Worm (Caenorhabditis elegans) whole organism, L4 larva: Measurements from ENCODE around the gene C17G10.1.

Source experiments
- F37D6.2 ChIP-seq: sonication (generic microtip); optimal IDR thresholded peaks from 2 replicates; lab custom pipeline; 2016; ENCODE audit warnings: mild to moderate bottlenecking, missing genetic modification characterization, missing compliant biosample characterization
- F44E2.7 ChIP-seq: fragments of 200-800 bp; sonication (Bioruptor generic); IDR thresholded peaks from 2 replicates; pipeline ENCODE4 v2.1.2; 2022; ENCODE audit warnings: missing genetic modification characterization, missing compliant biosample characterization
- T26A8.4 ChIP-seq: fragments of 200-800 bp; sonication (Bioruptor generic); IDR thresholded peaks from 2 replicates; pipeline ENCODE4 v1.3.6; 2022; ENCODE audit warnings: missing genetic modification characterization, missing compliant biosample characterization
- Y5F2A.4 ChIP-seq: fragments of 200-800 bp; sonication (Bioruptor generic); optimal IDR thresholded peaks from 2 replicates; lab custom pipeline; 2018; ENCODE audit warnings: mild to moderate bottlenecking, missing genetic modification characterization, missing compliant biosample characterization
- Y75B8A.6 ChIP-seq: fragments of 200-800 bp; sonication (Bioruptor generic); IDR thresholded peaks from 2 replicates; pipeline ENCODE4 v1.3.6; 2022; ENCODE audit warnings: missing genetic modification reagents, missing genetic modification characterization, missing compliant biosample characterization
- ZK546.5 ChIP-seq, 2 experiments: sonication (generic microtip); optimal IDR thresholded peaks; 2 replicates each; lab custom pipeline; 2017; ENCODE audit warnings: missing biosample characterization in 2 of 2, missing genetic modification characterization in 2 of 2
- aly-2 ChIP-seq: sonication (generic microtip); optimal IDR thresholded peaks from 2 replicates; lab custom pipeline; 2018; ENCODE audit warnings: missing biosample characterization, missing genetic modification characterization
- attf-4 ChIP-seq: sonication (generic microtip); optimal IDR thresholded peaks from 3 replicates; lab custom pipeline; 2017; ENCODE audit warnings: missing biosample characterization, missing genetic modification characterization
- ceh-20 ChIP-seq: fragments of 200-800 bp; sonication (Bioruptor generic); IDR thresholded peaks from 2 replicates; pipeline ENCODE4 v1.3.6; 2022; ENCODE audit warnings: missing genetic modification reagents, missing genetic modification characterization, missing compliant biosample characterization
- ceh-44 ChIP-seq: fragments of 200-800 bp; sonication (Bioruptor generic); IDR thresholded peaks from 2 replicates; pipeline ENCODE4 v1.3.6; 2022; ENCODE audit warnings: missing genetic modification reagents, missing genetic modification characterization, missing compliant biosample characterization
- ces-1 ChIP-seq: fragments of 150-350 bp; sonication (generic microtip); optimal IDR thresholded peaks from 4 replicates; lab custom pipeline; 2014; ENCODE audit warnings: missing biosample characterization, missing genetic modification reagents, missing genetic modification characterization
- daf-12 ChIP-seq: fragments of 150-350 bp; optimal IDR thresholded peaks from 2 replicates; lab custom pipeline; 2014; ENCODE audit warnings: missing biosample characterization, missing genetic modification reagents, missing genetic modification characterization
- daf-16 ChIP-seq, 3 experiments: sonication (generic microtip); optimal IDR thresholded peaks; 2 replicates each; lab custom pipeline; 2016 to 2017; ENCODE audit warnings: missing genetic modification characterization in 3 of 3, missing genetic modification reagents in 3 of 3, mild to moderate bottlenecking in 2 of 3, missing compliant biosample characterization in 2 of 3, missing biosample characterization in 1 of 3, moderate library complexity in 1 of 3
- daf-19 ChIP-seq: fragments of 200-800 bp; sonication (Bioruptor generic); conservative IDR thresholded peaks from 2 replicates; pipeline ENCODE4 v1.3.6; 2022; ENCODE audit warnings: missing genetic modification characterization, missing compliant biosample characterization
- dmd-6 ChIP-seq: fragments of 200-800 bp; sonication (Bioruptor generic); IDR thresholded peaks from 2 replicates; pipeline ENCODE4 v1.3.6; 2022; ENCODE audit warnings: missing genetic modification reagents, missing genetic modification characterization, missing compliant biosample characterization
- dmd-8 ChIP-seq: fragments of 200-800 bp; sonication (Bioruptor generic); IDR thresholded peaks from 2 replicates; pipeline ENCODE4 v1.3.6; 2022; ENCODE audit warnings: missing genetic modification characterization, missing compliant biosample characterization
- dmd-9 ChIP-seq: fragments of 200-800 bp; sonication (Bioruptor generic); IDR thresholded peaks from 2 replicates; pipeline ENCODE4 v1.3.6; 2022; ENCODE audit warnings: missing genetic modification reagents, missing genetic modification characterization, missing compliant biosample characterization
- duxl-1 ChIP-seq: sonication (generic microtip); optimal IDR thresholded peaks from 2 replicates; lab custom pipeline; 2016; ENCODE audit warnings: mild to moderate bottlenecking, missing genetic modification characterization, moderate library complexity, missing compliant biosample characterization; ENCODE audit not compliant: poor library complexity
- dve-1 ChIP-seq: sonication (generic microtip); optimal IDR thresholded peaks from 2 replicates; lab custom pipeline; 2017; ENCODE audit warnings: antibody characterized with exemption, mild to moderate bottlenecking, missing genetic modification characterization, missing compliant biosample characterization; ENCODE audit not compliant: insufficient read depth
- egl-27 ChIP-seq: sonication (generic microtip); optimal IDR thresholded peaks from 3 replicates; lab custom pipeline; 2017; ENCODE audit warnings: missing biosample characterization, missing genetic modification reagents, missing genetic modification characterization
- egl-43 ChIP-seq: fragments of 200-800 bp; sonication (Bioruptor generic); IDR thresholded peaks from 2 replicates; pipeline ENCODE4 v1.3.6; 2022; ENCODE audit warnings: missing genetic modification reagents, missing genetic modification characterization, missing compliant biosample characterization
- hlh-11 ChIP-seq: fragments of 200-800 bp; sonication (Bioruptor generic); optimal IDR thresholded peaks from 2 replicates; lab custom pipeline; 2018; ENCODE audit warnings: mild to moderate bottlenecking, missing genetic modification characterization, missing compliant biosample characterization
- hlh-30 ChIP-seq: sonication (generic microtip); optimal IDR thresholded peaks from 2 replicates; lab custom pipeline; 2017; ENCODE audit warnings: antibody characterized with exemption, mild to moderate bottlenecking, missing genetic modification characterization, missing compliant biosample characterization; ENCODE audit not compliant: insufficient read depth
- lin-13 ChIP-seq: fragments of 150-350 bp; optimal IDR thresholded peaks from 2 replicates; lab custom pipeline; 2014; ENCODE audit warnings: missing biosample characterization, missing genetic modification reagents, missing genetic modification characterization
- lir-3 ChIP-seq: sonication (generic microtip); optimal IDR thresholded peaks from 2 replicates; lab custom pipeline; 2016; ENCODE audit warnings: mild to moderate bottlenecking, missing genetic modification characterization, missing compliant biosample characterization
- lsy-2 ChIP-seq, 2 experiments: fragments of 150-350 bp in 1 of 2; sonication (generic microtip) in 1 of 2; optimal IDR thresholded peaks; 2 replicates each; lab custom pipeline; 2014 to 2017; ENCODE audit warnings: missing biosample characterization in 2 of 2, missing genetic modification characterization in 2 of 2
- madf-9 ChIP-seq: fragments of 200-800 bp; sonication (Bioruptor generic); conservative IDR thresholded peaks from 2 replicates; pipeline ENCODE4 v1.3.6; 2022; ENCODE audit warnings: missing genetic modification reagents, missing genetic modification characterization, missing compliant biosample characterization
- mxl-2 ChIP-seq: fragments of 200-800 bp; sonication (Bioruptor generic); conservative IDR thresholded peaks from 2 replicates; pipeline ENCODE4 v1.3.6; 2022; ENCODE audit warnings: missing genetic modification reagents, missing genetic modification characterization, missing compliant biosample characterization
- mxl-3 ChIP-seq: fragments of 200-800 bp; sonication (Bioruptor generic); optimal IDR thresholded peaks from 2 replicates; lab custom pipeline; 2018; ENCODE audit warnings: mild to moderate bottlenecking, missing genetic modification characterization, missing compliant biosample characterization
- nhr-102 ChIP-seq: sonication (generic microtip); optimal IDR thresholded peaks from 2 replicates; lab custom pipeline; 2016; ENCODE audit warnings: mild to moderate bottlenecking, missing genetic modification characterization, moderate library complexity, missing compliant biosample characterization
- nhr-111 ChIP-seq: fragments of 200-800 bp; sonication (Bioruptor generic); optimal IDR thresholded peaks from 2 replicates; lab custom pipeline; 2018; ENCODE audit warnings: mild to moderate bottlenecking, missing genetic modification characterization, missing compliant biosample characterization
- nhr-42 ChIP-seq: fragments of 200-800 bp; sonication (Bioruptor generic); IDR thresholded peaks from 2 replicates; pipeline ENCODE4 v1.3.6; 2022; ENCODE audit warnings: missing genetic modification characterization, missing compliant biosample characterization
- nhr-6 ChIP-seq: fragments of 150-350 bp; optimal IDR thresholded peaks from 2 replicates; lab custom pipeline; 2014; ENCODE audit warnings: missing biosample characterization, missing genetic modification characterization
- nhr-76 ChIP-seq: fragments of 150-350 bp; optimal IDR thresholded peaks from 2 replicates; lab custom pipeline; 2014; ENCODE audit warnings: missing biosample characterization, missing genetic modification characterization
- pha-4 ChIP-seq, 2 experiments: fragments of 150-350 bp in 1 of 2; fragments of 200-800 bp in 1 of 2; sonication (Bioruptor generic) in 1 of 2; IDR thresholded peaks in 1 of 2; optimal IDR thresholded peaks in 1 of 2; 2 replicates each; pipeline versions ENCODE4 v1.3.6 to Lab custom; 2014 to 2022; ENCODE audit warnings: missing genetic modification characterization in 2 of 2, missing genetic modification reagents in 2 of 2, missing biosample characterization in 1 of 2, missing compliant biosample characterization in 1 of 2
- php-3 ChIP-seq: fragments of 200-800 bp; sonication (Bioruptor generic); IDR thresholded peaks from 2 replicates; pipeline ENCODE4 v1.3.6; 2022; ENCODE audit warnings: missing genetic modification reagents, missing genetic modification characterization, missing compliant biosample characterization
- rbr-2 ChIP-seq: sonication (generic microtip); optimal IDR thresholded peaks from 2 replicates; lab custom pipeline; 2016; ENCODE audit warnings: missing genotype, missing genetic modification characterization, missing compliant biosample characterization
- set-16 ChIP-seq: fragments of 200-800 bp; sonication (Bioruptor generic); IDR thresholded peaks from 2 replicates; pipeline ENCODE4 v1.3.6; 2022; ENCODE audit warnings: missing genetic modification reagents, missing genetic modification characterization, missing compliant biosample characterization
- snpc-1.2 ChIP-seq: fragments of 200-800 bp; sonication (Bioruptor generic); IDR thresholded peaks from 2 replicates; pipeline ENCODE4 v1.3.6; 2022; ENCODE audit warnings: missing genetic modification reagents, missing genetic modification characterization, missing compliant biosample characterization
- spr-1 ChIP-seq: sonication (generic microtip); optimal IDR thresholded peaks from 2 replicates; lab custom pipeline; 2016; ENCODE audit warnings: mild to moderate bottlenecking, missing genetic modification characterization, missing compliant biosample characterization
- tra-1 ChIP-seq: fragments of 200-800 bp; sonication (Bioruptor generic); IDR thresholded peaks from 2 replicates; pipeline ENCODE4 v1.3.6; 2022; ENCODE audit warnings: missing genetic modification reagents, missing genetic modification characterization, missing compliant biosample characterization
- unc-39 ChIP-seq: sonication (generic microtip); optimal IDR thresholded peaks from 2 replicates; lab custom pipeline; 2017; ENCODE audit warnings: missing biosample characterization, missing genetic modification characterization
- unc-62 ChIP-seq, 3 experiments: fragments of 150-350 bp in 1 of 3; sonication (generic microtip); optimal IDR thresholded peaks in 2 of 3; peaks in 1 of 3; 1 replicate in 1 of 3; 2 replicates in 2 of 3; lab custom pipeline; 2014 to 2017; ENCODE audit warnings: missing biosample characterization in 3 of 3, missing genetic modification characterization in 3 of 3, missing genetic modification reagents in 3 of 3, missing genotype in 1 of 3
- vab-7 ChIP-seq: fragments of 200-800 bp; sonication (Bioruptor generic); IDR thresholded peaks from 2 replicates; pipeline ENCODE4 v1.3.6; 2022; ENCODE audit warnings: missing genetic modification reagents, missing genetic modification characterization, missing compliant biosample characterization
- zag-1 ChIP-seq: fragments of 150-350 bp; optimal IDR thresholded peaks from 2 replicates; lab custom pipeline; 2014; ENCODE audit warnings: missing biosample characterization, missing genetic modification characterization
- zip-11 ChIP-seq: fragments of 200-800 bp; sonication (Bioruptor generic); IDR thresholded peaks from 2 replicates; pipeline ENCODE4 v1.3.6; 2022; ENCODE audit warnings: missing genetic modification characterization, missing compliant biosample characterization
- zip-2 ChIP-seq: fragments of 150-350 bp; optimal IDR thresholded peaks from 2 replicates; lab custom pipeline; 2014; ENCODE audit warnings: missing biosample characterization, missing genetic modification characterization
- ztf-11 ChIP-seq: fragments of 150-350 bp; optimal IDR thresholded peaks from 2 replicates; lab custom pipeline; 2014; ENCODE audit warnings: missing biosample characterization, missing genetic modification characterization
- ztf-7 ChIP-seq: fragments of 150-350 bp; optimal IDR thresholded peaks from 2 replicates; lab custom pipeline; 2014; ENCODE audit warnings: missing biosample characterization, missing genetic modification characterization

C17G10.1 gene

ce11 chrII:5577060-5577459 is 19.3 kb upstream of the C17G10.1 start (continued):
- TF ChIP-seq Y5F2A.4 (GFP tag; lab: Kevin White, UChicago) (peak; percentile 34), dve-1 (peak; percentile 65), unc-39 (no peak), zip-2 (tag; lab: Kevin White, UChicago) (peak; percentile 23), nhr-111 (GFP tag; lab: Kevin White, UChicago) (no peak), zag-1 (tag; lab: Kevin White, UChicago) (no peak), nhr-42 (GFP tag; lab: Robert Waterston, UW) (0 out of 2 replicates have a peak, but pooled peaks have one; percentile 44), rbr-2 (tag; lab: Kevin White, UChicago) (peak; percentile 60), mxl-2 (GFP tag; lab: Robert Waterston, UW) (no peak), unc-62 (GFP tag; optimal IDR thresholded peaks at IDR 0.05 in 1 of 2; lab: Kevin White, UChicago) (peak in 1 of 2 experiments; percentile 81), unc-62 (tag; optimal IDR thresholded peaks at IDR 0.05; lab: Kevin White, UChicago) (no peak), nhr-6 (tag; lab: Kevin White, UChicago) (no peak), ces-1 (GFP tag; lab: Kevin White, UChicago) (no peak), nhr-102 (peak; percentile 56), spr-1 (tag; lab: Kevin White, UChicago) (peak; percentile 11), dmd-9 (GFP tag; lab: Robert Waterston, UW) (peak; percentile 56), ztf-11 (tag; lab: Kevin White, UChicago) (no peak), ceh-44 (GFP tag; lab: Robert Waterston, UW) (0 out of 2 replicates have a peak, but pooled peaks have one; percentile 26), ceh-20 (GFP tag; lab: Robert Waterston, UW) (peak; percentile 46; the same call in 1 of the 2 replicates), egl-43 (GFP tag; lab: Robert Waterston, UW) (peak; percentile 90), tra-1 (GFP tag; lab: Robert Waterston, UW) (peak; percentile 54; the same call in 1 of the 2 replicates), F44E2.7 (0 out of 2 replicates have a peak, but pooled peaks have one; percentile 64), dmd-8 (GFP tag; lab: Robert Waterston, UW) (0 out of 2 replicates have a peak, but pooled peaks have one; percentile 71), ZK546.5 (tag; optimal IDR thresholded peaks at IDR 0.05; lab: Kevin White, UChicago) (no peak), zip-11 (GFP tag; lab: Robert Waterston, UW) (no peak), set-16 (GFP tag; lab: Robert Waterston, UW) (no peak), Y75B8A.6 (GFP tag; lab: Robert Waterston, UW) (no peak), aly-2 (tag; lab: Kevin White, UChicago) (no peak), lir-3 (tag; lab: Kevin White, UChicago) (no peak), dmd-6 (GFP tag; lab: Robert Waterston, UW) (peak; percentile 59), daf-12 (tag; lab: Kevin White, UChicago) (no peak), lsy-2 (tag; optimal IDR thresholded peaks at IDR 0.05; lab: Kevin White, UChicago) (no peak), F37D6.2 (tag; lab: Kevin White, UChicago) (peak; percentile 17), daf-19 (GFP tag; lab: Robert Waterston, UW) (peak; percentile 84), pha-4 (GFP tag; IDR thresholded peaks at IDR 0.05; lab: Robert Waterston, UW) (peak; percentile 73), pha-4 (tag; optimal IDR thresholded peaks at IDR 0.05; lab: Kevin White, UChicago) (no peak), snpc-1.2 (GFP tag; lab: Robert Waterston, UW) (no peak), T26A8.4 (GFP tag; lab: Robert Waterston, UW) (peak; percentile 50; the same call in 1 of the 2 replicates), mxl-3 (GFP tag; lab: Kevin White, UChicago) (peak; percentile 32), hlh-30 (tag; lab: Kevin White, UChicago) (peak; percentile 52), hlh-11 (tag; lab: Kevin White, UChicago) (peak; percentile 46), attf-4 (no peak), vab-7 (GFP tag; lab: Robert Waterston, UW) (peak; percentile 67; the same call in 1 of the 2 replicates), daf-16 (GFP tag; optimal IDR thresholded peaks at IDR 0.05; lab: Kevin White, UChicago) (peak in 1 of 2 experiments; percentile 65), daf-16 (tag; optimal IDR thresholded peaks at IDR 0.05; lab: Kevin White, UChicago) (peak; percentile 59), duxl-1 (tag; lab: Kevin White, UChicago) (peak; percentile 41), php-3 (GFP tag; lab: Robert Waterston, UW) (peak; percentile 57; the same call in 1 of the 2 replicates), nhr-76 (tag; lab: Kevin White, UChicago) (no peak), ztf-7 (peak; percentile 25), egl-27 (tag; lab: Kevin White, UChicago) (no peak), lin-13 (GFP tag; lab: Kevin White, UChicago) (no peak), madf-9 (peak; percentile 55; the same call in 1 of the 2 replicates)
